Worm (Caenorhabditis elegans) whole organism, L1 larva: ENCODE measurements around the gene Y22D7AL.7.

Source experiments
- C04F5.9 ChIP-seq: sonication (generic microtip); optimal IDR thresholded peaks from 2 replicates; lab custom pipeline; 2016; ENCODE audit warnings: missing genetic modification characterization, missing compliant biosample characterization
- F16B12.6 ChIP-seq: fragments of 150-350 bp; optimal IDR thresholded peaks from 2 replicates; lab custom pipeline; 2014; ENCODE audit warnings: missing biosample characterization, missing genetic modification characterization
- Y116A8C.19 ChIP-seq: sonication (generic microtip); optimal IDR thresholded peaks from 2 replicates; lab custom pipeline; 2016; ENCODE audit warnings: missing compliant biosample characterization, missing genetic modification characterization, borderline replicate concordance
- aha-1 ChIP-seq: fragments of 150-350 bp; optimal IDR thresholded peaks from 2 replicates; lab custom pipeline; 2014; ENCODE audit warnings: missing biosample characterization, missing genetic modification characterization
- alr-1 ChIP-seq: fragments of 200-800 bp; sonication (Bioruptor generic); optimal IDR thresholded peaks from 2 replicates; lab custom pipeline; 2018; ENCODE audit warnings: borderline replicate concordance, mild to moderate bottlenecking, missing genetic modification characterization, missing compliant biosample characterization
- ama-1 ChIP-seq: fragments of 150-350 bp; optimal IDR thresholded peaks from 2 replicates; lab custom pipeline; 2014
- ceh-8 ChIP-seq: fragments of 200-800 bp; sonication (Bioruptor generic); optimal IDR thresholded peaks from 2 replicates; lab custom pipeline; 2018; ENCODE audit warnings: mild to moderate bottlenecking, missing genetic modification characterization, moderate library complexity, missing compliant biosample characterization
- ceh-88 ChIP-seq: fragments of 200-800 bp; sonication (Bioruptor generic); IDR thresholded peaks from 2 replicates; pipeline ENCODE4 v1.3.6; 2022; ENCODE audit warnings: missing genetic modification characterization, missing compliant biosample characterization
- ceh-90 ChIP-seq: sonication (generic microtip); optimal IDR thresholded peaks from 2 replicates; lab custom pipeline; 2016; ENCODE audit warnings: missing genetic modification characterization, missing compliant biosample characterization
- dpl-1 ChIP-seq, 3 experiments: fragments of 150-350 bp in 2 of 3; sonication (generic microtip) in 1 of 3; optimal IDR thresholded peaks; 2 replicates each; lab custom pipeline; 2014 to 2017; ENCODE audit warnings: missing biosample characterization in 3 of 3, missing genetic modification characterization in 3 of 3, missing genetic modification reagents in 3 of 3
- egl-13 ChIP-seq: sonication (generic microtip); optimal IDR thresholded peaks from 2 replicates; lab custom pipeline; 2016; ENCODE audit warnings: missing genotype, missing genetic modification reagents, missing genetic modification characterization, missing compliant biosample characterization
- egl-27 ChIP-seq, 2 experiments: fragments of 150-350 bp in 1 of 2; sonication (generic microtip); optimal IDR thresholded peaks; 3 replicates each; lab custom pipeline; 2017 to 2018; ENCODE audit warnings: missing biosample characterization in 2 of 2, missing genetic modification characterization in 2 of 2, missing genetic modification reagents in 2 of 2
- elt-2 ChIP-seq: sonication (generic microtip); optimal IDR thresholded peaks from 2 replicates; lab custom pipeline; 2016; ENCODE audit warnings: missing genetic modification characterization, mild to moderate bottlenecking, inconsistent platforms, missing compliant biosample characterization, missing genetic modification reagents
- elt-3 ChIP-seq, 6 experiments: fragments of 150-350 bp in 1 of 6; sonication (generic microtip); optimal IDR thresholded peaks; 2 replicates each; lab custom pipeline; 2017 to 2018; ENCODE audit warnings: missing biosample characterization in 6 of 6, missing genetic modification characterization in 6 of 6, inconsistent platforms in 1 of 6
- fkh-10 ChIP-seq: sonication (generic microtip); optimal IDR thresholded peaks from 2 replicates; lab custom pipeline; 2017; ENCODE audit warnings: missing biosample characterization, missing genetic modification reagents, missing genetic modification characterization
- fkh-4 ChIP-seq: sonication (generic microtip); optimal IDR thresholded peaks from 2 replicates; lab custom pipeline; 2016; ENCODE audit warnings: missing compliant biosample characterization, missing genetic modification characterization, borderline replicate concordance
- fkh-8 ChIP-seq: sonication (generic microtip); optimal IDR thresholded peaks from 2 replicates; lab custom pipeline; 2016; ENCODE audit warnings: mild to moderate bottlenecking, missing genetic modification characterization, missing compliant biosample characterization
- fos-1 ChIP-seq: fragments of 150-350 bp; optimal IDR thresholded peaks from 2 replicates; lab custom pipeline; 2014; ENCODE audit warnings: missing biosample characterization, missing genetic modification characterization
- hlh-17 ChIP-seq: fragments of 200-800 bp; sonication (Bioruptor generic); optimal IDR thresholded peaks from 2 replicates; lab custom pipeline; 2018; ENCODE audit warnings: missing genetic modification characterization, mild to moderate bottlenecking, missing compliant biosample characterization, moderate library complexity, borderline replicate concordance
- hlh-4 ChIP-seq: sonication (generic microtip); optimal IDR thresholded peaks from 2 replicates; lab custom pipeline; 2016; ENCODE audit warnings: mild to moderate bottlenecking, missing genetic modification characterization, missing compliant biosample characterization
- hpl-2 ChIP-seq: fragments of 150-350 bp; optimal IDR thresholded peaks from 2 replicates; lab custom pipeline; 2014; ENCODE audit warnings: missing biosample characterization, missing genetic modification reagents, missing genetic modification characterization
- isw-1 ChIP-seq: fragments of 200-800 bp; sonication (Bioruptor generic); IDR thresholded peaks from 2 replicates; pipeline ENCODE4 v1.3.6; 2022; ENCODE audit warnings: missing genetic modification characterization, missing compliant biosample characterization
- jun-1 ChIP-seq: fragments of 150-350 bp; optimal IDR thresholded peaks from 2 replicates; lab custom pipeline; 2014; ENCODE audit warnings: missing biosample characterization, missing genetic modification reagents, missing genetic modification characterization
- lin-15B ChIP-seq: fragments of 150-350 bp; sonication (generic microtip); optimal IDR thresholded peaks from 3 replicates; lab custom pipeline; 2014; ENCODE audit warnings: missing biosample characterization, missing genetic modification characterization
- lin-39 ChIP-seq: fragments of 150-350 bp; optimal IDR thresholded peaks from 2 replicates; lab custom pipeline; 2014; ENCODE audit warnings: missing biosample characterization, missing genetic modification reagents, missing genetic modification characterization
- lsy-2 ChIP-seq, 2 experiments: fragments of 150-350 bp; optimal IDR thresholded peaks; 2 replicates each; lab custom pipeline; 2014; ENCODE audit warnings: missing biosample characterization in 2 of 2, missing genetic modification characterization in 2 of 2
- mab-9 ChIP-seq: fragments of 200-800 bp; sonication (Bioruptor generic); IDR thresholded peaks from 2 replicates; pipeline ENCODE4 v1.3.6; 2022; ENCODE audit warnings: missing genetic modification reagents, missing genetic modification characterization, missing compliant biosample characterization
- mdl-1 ChIP-seq, 2 experiments: fragments of 150-350 bp; optimal IDR thresholded peaks; 2 replicates each; lab custom pipeline; 2014 to 2017; ENCODE audit warnings: missing biosample characterization in 2 of 2, missing genetic modification characterization in 2 of 2, inconsistent platforms in 1 of 2
- mep-1 ChIP-seq: fragments of 150-350 bp; optimal IDR thresholded peaks from 2 replicates; lab custom pipeline; 2014; ENCODE audit warnings: missing biosample characterization, missing genetic modification characterization
- nhr-11 ChIP-seq: fragments of 150-350 bp; optimal IDR thresholded peaks from 2 replicates; lab custom pipeline; 2014; ENCODE audit warnings: missing biosample characterization, missing genetic modification characterization
- nhr-237 ChIP-seq: fragments of 150-350 bp; optimal IDR thresholded peaks from 2 replicates; lab custom pipeline; 2014; ENCODE audit warnings: missing biosample characterization, missing genetic modification characterization
- nhr-47 ChIP-seq: sonication (generic microtip); optimal IDR thresholded peaks from 2 replicates; lab custom pipeline; 2016; ENCODE audit warnings: mild to moderate bottlenecking, missing genetic modification characterization, moderate library complexity, missing compliant biosample characterization
- nhr-71 ChIP-seq: sonication (generic microtip); optimal IDR thresholded peaks from 2 replicates; lab custom pipeline; 2016; ENCODE audit warnings: mild to moderate bottlenecking, missing genetic modification characterization, moderate library complexity, missing compliant biosample characterization
- nhr-76 ChIP-seq: sonication (generic microtip); optimal IDR thresholded peaks from 2 replicates; lab custom pipeline; 2017; ENCODE audit warnings: missing biosample characterization, missing genetic modification characterization
- nhr-84 ChIP-seq: sonication (generic microtip); optimal IDR thresholded peaks from 2 replicates; lab custom pipeline; 2017; ENCODE audit warnings: missing biosample characterization, missing genetic modification characterization
- pag-3 ChIP-seq: sonication (generic microtip); optimal IDR thresholded peaks from 2 replicates; lab custom pipeline; 2017; ENCODE audit warnings: missing genetic modification characterization, mild to moderate bottlenecking, missing compliant biosample characterization, antibody characterized with exemption, borderline replicate concordance; ENCODE audit not compliant: insufficient read depth
- pax-3 ChIP-seq: fragments of 200-800 bp; sonication (Bioruptor generic); optimal IDR thresholded peaks from 2 replicates; lab custom pipeline; 2018; ENCODE audit warnings: mild to moderate bottlenecking, missing genetic modification characterization, moderate library complexity, missing compliant biosample characterization
- rnt-1 ChIP-seq: sonication (generic microtip); optimal IDR thresholded peaks from 2 replicates; lab custom pipeline; 2016; ENCODE audit warnings: mild to moderate bottlenecking, missing genetic modification characterization, moderate library complexity, missing compliant biosample characterization
- snu-23 ChIP-seq: sonication (generic microtip); optimal IDR thresholded peaks from 2 replicates; lab custom pipeline; 2016; ENCODE audit warnings: missing genetic modification characterization, missing compliant biosample characterization
- sox-4 ChIP-seq: sonication (generic microtip); optimal IDR thresholded peaks from 2 replicates; lab custom pipeline; 2016; ENCODE audit warnings: missing genetic modification characterization, missing compliant biosample characterization
- sptf-1 ChIP-seq: fragments of 150-350 bp; optimal IDR thresholded peaks from 2 replicates; lab custom pipeline; 2014; ENCODE audit warnings: missing biosample characterization, missing genetic modification characterization
- tbx-2 ChIP-seq: sonication (generic microtip); optimal IDR thresholded peaks from 2 replicates; lab custom pipeline; 2016; ENCODE audit warnings: missing genetic modification characterization, missing compliant biosample characterization
- tlp-1 ChIP-seq: fragments of 150-350 bp; optimal IDR thresholded peaks from 2 replicates; lab custom pipeline; 2014; ENCODE audit warnings: missing biosample characterization, missing genetic modification characterization
- unc-62 ChIP-seq: fragments of 150-350 bp; optimal IDR thresholded peaks from 2 replicates; lab custom pipeline; 2014; ENCODE audit warnings: missing biosample characterization, missing genetic modification reagents, missing genetic modification characterization
- unc-86 ChIP-seq: sonication (generic microtip); optimal IDR thresholded peaks from 2 replicates; lab custom pipeline; 2016; ENCODE audit warnings: missing genetic modification characterization, missing compliant biosample characterization
- unc-98 ChIP-seq: fragments of 200-800 bp; sonication (Bioruptor generic); IDR thresholded peaks from 2 replicates; pipeline ENCODE4 v1.3.6; 2022; ENCODE audit warnings: missing genetic modification characterization, missing compliant biosample characterization
- vab-15 ChIP-seq: sonication (generic microtip); optimal IDR thresholded peaks from 2 replicates; lab custom pipeline; 2017; ENCODE audit warnings: missing genotype, mild to moderate bottlenecking, missing genetic modification characterization, missing compliant biosample characterization
- xbp-1 ChIP-seq: sonication (generic microtip); optimal IDR thresholded peaks from 2 replicates; lab custom pipeline; 2016; ENCODE audit warnings: missing genetic modification characterization, missing compliant biosample characterization
- ztf-11 ChIP-seq, 2 experiments: sonication (generic microtip); optimal IDR thresholded peaks; 2 replicates each; lab custom pipeline; 2016 to 2017; ENCODE audit warnings: missing genetic modification characterization in 2 of 2, missing biosample characterization in 1 of 2, missing compliant biosample characterization in 1 of 2

Y22D7AL.7 gene

DNA sequence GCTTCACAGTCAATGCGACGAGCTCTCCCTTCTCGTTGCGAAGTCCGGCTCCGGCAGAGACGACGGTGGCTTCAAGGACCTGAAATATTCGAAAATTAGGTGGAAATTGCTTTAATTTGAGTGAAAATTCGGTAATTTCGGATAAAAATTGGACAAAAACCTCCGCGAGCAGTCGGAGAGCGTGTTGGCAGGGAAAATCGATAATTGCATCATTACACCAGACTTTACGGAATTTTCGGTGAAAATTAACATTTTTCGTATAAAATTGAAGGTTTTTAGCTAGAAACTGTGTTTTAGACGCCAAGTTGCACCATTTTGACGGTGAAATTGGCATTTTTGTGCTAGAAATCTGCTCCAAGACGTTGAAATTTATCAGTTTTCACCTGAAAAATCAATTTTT, 41.8 kb downstream of the Y22D7AL.7 start:
- TF ChIP-seq Y116A8C.19 (tag; lab: Kevin White, UChicago) (no peak), unc-62 (GFP tag; lab: Kevin White, UChicago) (no peak), vab-15 (tag; lab: Kevin White, UChicago) (no peak), lin-39 (tag; lab: Kevin White, UChicago) (no peak), unc-86 (tag; lab: Kevin White, UChicago) (no peak), egl-27 (tag; optimal IDR thresholded peaks at IDR 0.05; lab: Kevin White, UChicago) (no peak), hlh-17 (no peak)

DNA sequence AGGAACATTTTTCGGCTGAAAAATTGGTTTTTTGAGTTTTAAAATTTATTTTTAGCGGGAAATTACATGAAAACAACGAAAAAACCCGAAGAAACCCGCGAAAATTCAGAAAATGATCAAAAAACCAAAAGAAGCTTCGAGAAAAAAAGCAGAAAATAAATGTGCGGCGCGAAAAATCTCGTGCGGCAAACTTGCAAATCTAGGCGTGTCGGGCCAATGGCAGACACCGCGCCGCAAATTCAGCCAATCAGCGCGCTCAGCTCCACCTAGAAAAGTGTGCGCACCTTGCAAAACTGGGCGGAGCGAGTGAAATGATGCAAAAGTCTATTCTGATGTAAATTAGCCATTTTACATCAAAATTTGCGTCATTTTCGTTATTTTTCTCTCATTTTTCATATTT, 42.4 kb downstream of the Y22D7AL.7 start, which contains the start of gene Y22D7AL.10:
Y22D7AL.10 (minus strand) TSS at position 15 of the 400 bp plus-strand sequence.
- peak; percentile 100 for TF ChIP-seq nhr-47 (tag; lab: Kevin White, UChicago)
- peak; percentile 100 for TF ChIP-seq isw-1 (GFP tag; lab: Robert Waterston, UW)
- peak; percentile 93 for TF ChIP-seq nhr-237 (tag; lab: Kevin White, UChicago)
- peak; percentile 97 for TF ChIP-seq hpl-2
- TF ChIP-seq fkh-8 (tag; lab: Kevin White, UChicago) = peak; percentile 99
- peak; percentile 99 for TF ChIP-seq snu-23 (GFP tag; lab: Kevin White, UChicago)
- TF ChIP-seq unc-86 (tag; lab: Kevin White, UChicago) = peak; percentile 100
- no peak for TF ChIP-seq nhr-84 (tag; lab: Kevin White, UChicago)
- TF ChIP-seq lsy-2 (tag; optimal IDR thresholded peaks at IDR 0.05; lab: Kevin White, UChicago) = peak; percentile 97 to 98
- peak; percentile 65 for TF ChIP-seq hlh-17
- peak in 3 of 6 experiments; percentile 86 to 97 (median 94) for TF ChIP-seq elt-3 (tag; optimal IDR thresholded peaks at IDR 0.05; lab: Kevin White, UChicago)
- peak; percentile 96 for TF ChIP-seq rnt-1
- peak; percentile 95 for TF ChIP-seq C04F5.9 (tag; lab: Kevin White, UChicago)
- TF ChIP-seq mdl-1 (tag; optimal IDR thresholded peaks at IDR 0.05; lab: Kevin White, UChicago) = peak in 1 of 2 experiments; percentile 92
- peak; percentile 73 for TF ChIP-seq unc-62 (GFP tag; lab: Kevin White, UChicago)
- TF ChIP-seq F16B12.6 (tag; lab: Kevin White, UChicago) = peak; percentile 67
- peak; percentile 99 for TF ChIP-seq ceh-88 (GFP tag; lab: Robert Waterston, UW)
- peak; percentile 100 for TF ChIP-seq xbp-1 (tag; lab: Kevin White, UChicago)
- TF ChIP-seq ceh-8 (GFP tag; lab: Kevin White, UChicago) = peak; percentile 99
- TF ChIP-seq mab-9 = peak; percentile 99
- TF ChIP-seq egl-13 (tag; lab: Kevin White, UChicago) = peak; percentile 99
- TF ChIP-seq ceh-90 (tag; lab: Kevin White, UChicago) = peak; percentile 73
- peak; percentile 97 for TF ChIP-seq fkh-10
- peak; percentile 98 for TF ChIP-seq sox-4 (tag; lab: Kevin White, UChicago)
- peak; percentile 31 for TF ChIP-seq Y116A8C.19 (tag; lab: Kevin White, UChicago)
- peak; percentile 95 for TF ChIP-seq fkh-4 (tag; lab: Kevin White, UChicago)
- TF ChIP-seq dpl-1 (GFP tag; optimal IDR thresholded peaks at IDR 0.05; lab: Kevin White, UChicago) = peak; percentile 90 to 93 (median 91)
- TF ChIP-seq aha-1 (tag; lab: Kevin White, UChicago) = peak; percentile 95
- TF ChIP-seq hlh-4 (tag; lab: Kevin White, UChicago) = no peak
- TF ChIP-seq tlp-1 = no peak
- TF ChIP-seq sptf-1 (tag; lab: Kevin White, UChicago) = no peak
- TF ChIP-seq pax-3 (tag; lab: Kevin White, UChicago) = peak; percentile 99
- TF ChIP-seq vab-15 (tag; lab: Kevin White, UChicago) = peak; percentile 85
- no peak for TF ChIP-seq alr-1
- peak; percentile 97 for TF ChIP-seq lin-15B (tag; lab: Kevin White, UChicago)
- TF ChIP-seq nhr-71 (tag; lab: Kevin White, UChicago) = peak; percentile 99
- peak; percentile 99 for TF ChIP-seq tbx-2 (tag; lab: Kevin White, UChicago)
- TF ChIP-seq nhr-11 (tag; lab: Kevin White, UChicago) = peak; percentile 92
- TF ChIP-seq jun-1 (tag; lab: Kevin White, UChicago) = peak; percentile 98
- peak; percentile 78 for TF ChIP-seq ama-1 (lab: Kevin White, UChicago)
- peak; percentile 99 to 100 for TF ChIP-seq ztf-11 (tag; optimal IDR thresholded peaks at IDR 0.05; lab: Kevin White, UChicago)
- no peak for TF ChIP-seq pag-3 (tag; lab: Kevin White, UChicago)
- peak; percentile 100 for TF ChIP-seq nhr-76 (tag; lab: Kevin White, UChicago)
- peak; percentile 93 for TF ChIP-seq mep-1 (tag; lab: Kevin White, UChicago)
- TF ChIP-seq unc-98 (GFP tag; lab: Robert Waterston, UW) = peak; percentile 95
- peak; percentile 92 for TF ChIP-seq fos-1 (tag; lab: Kevin White, UChicago)
- TF ChIP-seq elt-2 (tag; lab: Kevin White, UChicago) = peak; percentile 96
